Fruit fly (Drosophila melanogaster): ENCODE measurements around the gene MtnF.

- TF ChIP-seq insv (optimal IDR thresholded peaks at IDR 0.05) = no peak
- no peak for TF ChIP-seq psq (optimal IDR thresholded peaks at IDR 0.05)
- TF ChIP-seq Myc (optimal IDR thresholded peaks at IDR 0.05) = no peak
- TF ChIP-seq h (optimal IDR thresholded peaks at IDR 0.05) = no peak
Measured at dm6 chr3R:24620569-24620968, 14.4 kb downstream of the MtnF start.

All from Kc167 (cell line).